Fruit fly (Drosophila melanogaster) whole organism, adult: ENCODE data around the gene Ald2.

Experiments
- Hr96 ChIP-seq: fragments of 200-800 bp; sonication (Bioruptor generic); optimal IDR thresholded peaks from 2 replicates; lab custom pipeline; 2016; ENCODE audit warnings: missing biosample characterization, missing genetic modification characterization
- kay ChIP-seq: fragments of 200-800 bp; sonication (Bioruptor generic); peaks from one replicate; lab custom pipeline; 2016; ENCODE audit warnings: missing biosample characterization, missing genetic modification characterization, borderline replicate concordance
- ovo ChIP-seq: fragments of 200-800 bp; sonication (Bioruptor generic); optimal IDR thresholded peaks from 2 replicates; lab custom pipeline; 2016; ENCODE audit warnings: missing biosample characterization, missing genetic modification characterization
- pad ChIP-seq: fragments of 200-800 bp; sonication (Bioruptor generic); optimal IDR thresholded peaks from 3 replicates; lab custom pipeline; 2017; ENCODE audit warnings: missing biosample characterization, missing genetic modification characterization, mild to moderate bottlenecking, moderate library complexity, missing genetic modification reagents
- tj ChIP-seq: fragments of 200-800 bp; sonication (Bioruptor generic); optimal IDR thresholded peaks from 3 replicates; lab custom pipeline; 2017; ENCODE audit warnings: missing biosample characterization, mild to moderate bottlenecking, missing genetic modification characterization, moderate library complexity

- TF ChIP-seq Hr96 (GFP tag; lab: Kevin White, UChicago) (no peak), tj (GFP tag; lab: Kevin White, UChicago) (no peak), ovo (peak; percentile 46), kay (no peak), pad (GFP tag; lab: Kevin White, UChicago) (no peak)
These were observed 26.7 kb downstream of the Ald2 start, which contains the start of gene tx for dm6 chr3R:26440455-26441196.
